Worm (Caenorhabditis elegans): Measurements from ENCODE around the gene chmp-7.
A peak's percentile ranks its signal among the peaks of the same experiment; 100 is the strongest.

The chmp-7 gene

ce11 chrII:9099017-9099416 is 44.2 kb downstream of the chmp-7 start, which contains the start of gene T24H10.1 (continued):
- TF ChIP-seq ztf-28 (GFP tag; IDR thresholded peaks at IDR 0.05) (no peak), lin-26 (GFP tag; IDR thresholded peaks at IDR 0.05) (no peak), pha-4 (tag; optimal IDR thresholded peaks at IDR 0.05) (no peak), somi-1 (GFP tag; optimal IDR thresholded peaks at IDR 0.05) (no peak), Y79H2A.3 (GFP tag; conservative IDR thresholded peaks at IDR 0.05) (no peak), egl-44 (GFP tag; IDR thresholded peaks at IDR 0.05) (no peak), K12H6.12 (tag; optimal IDR thresholded peaks at IDR 0.05) (no peak), snpc-1.3 (tag; optimal IDR thresholded peaks at IDR 0.05; ENCODE audit: insufficient read depth) (no peak), ets-4 (GFP tag; optimal IDR thresholded peaks at IDR 0.05) (no peak), F49E8.2 (tag; optimal IDR thresholded peaks at IDR 0.05; ENCODE audit: insufficient read depth) (no peak), ceh-100 (GFP tag; IDR thresholded peaks at IDR 0.05) (0 out of 2 replicates have a peak, but pooled peaks have one; percentile 36), nhr-120 (GFP tag; IDR thresholded peaks at IDR 0.05) (no peak), ztf-22 (GFP tag; optimal IDR thresholded peaks at IDR 0.05) (no peak), madf-3 (GFP tag; IDR thresholded peaks at IDR 0.05) (0 out of 2 replicates have a peak, but pooled peaks have one; percentile 39), F23B12.7 (tag; optimal IDR thresholded peaks at IDR 0.05; ENCODE audit: insufficient read depth) (peak; percentile 13), F55B11.4 (tag; optimal IDR thresholded peaks at IDR 0.05; ENCODE audit: borderline replicate concordance, insufficient read depth) (no peak), ztf-6 (GFP tag; IDR thresholded peaks at IDR 0.05) (no peak), lsl-1 (GFP tag; optimal IDR thresholded peaks at IDR 0.05) (peak; percentile 57), zfh-2 (GFP tag; conservative IDR thresholded peaks at IDR 0.05) (no peak), T26A5.8 (tag; optimal IDR thresholded peaks at IDR 0.05) (no peak), madf-8 (GFP tag; conservative IDR thresholded peaks at IDR 0.05) (0 out of 2 replicates have a peak, but pooled peaks have one; percentile 16), Y67H2A.10 (GFP tag; conservative IDR thresholded peaks at IDR 0.05) (no peak), tbx-9 (tag; optimal IDR thresholded peaks at IDR 0.05; ENCODE audit: borderline replicate concordance) (no peak), attf-3 (GFP tag; conservative IDR thresholded peaks at IDR 0.05) (peak; percentile 66; the same call in 1 of the 2 replicates), bed-1 (GFP tag; IDR thresholded peaks at IDR 0.05) (no peak), cebp-2 (GFP tag; IDR thresholded peaks at IDR 0.05) (no peak), B0261.1 (tag; optimal IDR thresholded peaks at IDR 0.05) (no peak), him-1 (tag; optimal IDR thresholded peaks at IDR 0.05) (peak; percentile 34), lsy-27 (tag; optimal IDR thresholded peaks at IDR 0.05; ENCODE audit: borderline replicate concordance, insufficient read depth) (no peak), C06A6.2 (GFP tag; conservative IDR thresholded peaks at IDR 0.05) (no peak), sptf-2 (GFP tag; optimal IDR thresholded peaks at IDR 0.05) (no peak), ama-1 (optimal IDR thresholded peaks at IDR 0.05) (no peak), ama-1 (GFP tag; optimal IDR thresholded peaks at IDR 0.05) (no peak), F22D6.2 (tag; optimal IDR thresholded peaks at IDR 0.05) (no peak), efl-1 (GFP tag; optimal IDR thresholded peaks at IDR 0.05) (peak; percentile 51), snpc-3.4 (tag; optimal IDR thresholded peaks at IDR 0.05) (peak; percentile 10), Y95B8A.8 (GFP tag; IDR thresholded peaks at IDR 0.05) (no peak), nhr-27 (tag; optimal IDR thresholded peaks at IDR 0.05) (no peak), repo-1 (tag; optimal IDR thresholded peaks at IDR 0.05) (peak; percentile 20), gei-17 (GFP tag; optimal IDR thresholded peaks at IDR 0.05) (no peak), tbp1 (GFP tag; optimal IDR thresholded peaks at IDR 0.05) (peak; percentile 31), tlf-1 (GFP tag; optimal IDR thresholded peaks at IDR 0.05) (peak; percentile 19), xnd-1 (tag; optimal IDR thresholded peaks at IDR 0.05) (peak; percentile 41), B0035.1 (tag; optimal IDR thresholded peaks at IDR 0.05) (no peak), attf-5 (GFP tag; optimal IDR thresholded peaks at IDR 0.05) (peak; percentile 28), F10E7.11 (tag; optimal IDR thresholded peaks at IDR 0.05) (no peak), lag-1 (GFP tag; IDR thresholded peaks at IDR 0.05) (no peak), snpc-4 (GFP tag; optimal IDR thresholded peaks at IDR 0.05) (no peak), snpc-4 (tag; optimal IDR thresholded peaks at IDR 0.05) (peak in 2 of 4 experiments; percentile 51 to 53)
